Fruit fly (Drosophila melanogaster): ENCODE measurements around the gene RabX5.

RabX5 gene

dm6 chr3L:1679394-1679793 lies 9.5 kb upstream of the RabX5 start:
- no peak for TF ChIP-seq Myc (optimal IDR thresholded peaks at IDR 0.05)
- no peak for TF ChIP-seq ttk (optimal IDR thresholded peaks at IDR 0.05)
- no peak for TF ChIP-seq h (optimal IDR thresholded peaks at IDR 0.05)
- TF ChIP-seq insv (optimal IDR thresholded peaks at IDR 0.05): no peak
- TF ChIP-seq Sin3A (optimal IDR thresholded peaks at IDR 0.05): no peak
- no peak for TF ChIP-seq psq (optimal IDR thresholded peaks at IDR 0.05)

DNA sequence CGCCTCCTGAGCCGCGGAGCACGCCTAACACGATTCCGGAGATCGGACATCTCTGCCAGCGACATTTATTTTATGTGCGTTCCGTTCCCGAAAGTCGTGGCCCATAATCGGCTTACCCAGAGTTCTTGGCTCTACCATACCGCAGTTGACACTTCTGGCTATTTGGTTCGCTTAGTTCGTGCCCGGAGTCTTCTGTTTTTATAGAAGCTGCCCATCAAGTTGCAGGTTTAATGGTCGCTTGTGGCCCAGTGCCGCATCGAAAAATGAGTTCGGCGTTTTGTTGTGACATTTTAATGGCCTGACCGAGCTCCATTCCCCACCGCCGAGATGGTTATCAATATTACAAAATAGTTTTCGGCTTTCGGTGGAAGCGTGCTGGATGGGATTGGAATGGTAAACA lies 6.3 kb upstream of the RabX5 start:
- TF ChIP-seq insv (optimal IDR thresholded peaks at IDR 0.05) (no peak), ttk (optimal IDR thresholded peaks at IDR 0.05) (no peak), h (optimal IDR thresholded peaks at IDR 0.05) (no peak), Myc (optimal IDR thresholded peaks at IDR 0.05) (no peak), psq (optimal IDR thresholded peaks at IDR 0.05) (no peak), Sin3A (optimal IDR thresholded peaks at IDR 0.05) (no peak)

DNA sequence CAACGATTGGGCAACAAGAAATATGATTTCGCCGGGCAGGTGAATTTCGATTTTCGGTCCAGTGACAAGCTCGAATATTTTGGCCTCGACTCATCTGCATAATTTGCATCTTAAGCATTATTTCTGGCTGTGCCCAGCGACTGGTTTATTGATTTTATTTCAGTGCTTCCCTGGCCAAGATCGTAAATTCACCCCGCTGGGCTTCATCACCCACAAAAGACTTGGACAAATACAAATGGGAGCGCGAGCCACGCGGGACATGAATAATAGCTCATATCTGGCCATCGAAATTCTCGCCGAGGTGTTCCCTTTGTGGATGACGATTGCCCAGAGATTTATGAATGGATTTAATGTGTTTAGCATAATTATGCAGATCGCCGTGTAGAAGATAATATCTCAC lies 5.3 kb upstream of the RabX5 start:
- TF ChIP-seq Myc (optimal IDR thresholded peaks at IDR 0.05) (no peak), insv (optimal IDR thresholded peaks at IDR 0.05) (no peak), Sin3A (optimal IDR thresholded peaks at IDR 0.05) (no peak), ttk (optimal IDR thresholded peaks at IDR 0.05) (no peak), psq (optimal IDR thresholded peaks at IDR 0.05) (no peak), h (optimal IDR thresholded peaks at IDR 0.05) (no peak)

DNA sequence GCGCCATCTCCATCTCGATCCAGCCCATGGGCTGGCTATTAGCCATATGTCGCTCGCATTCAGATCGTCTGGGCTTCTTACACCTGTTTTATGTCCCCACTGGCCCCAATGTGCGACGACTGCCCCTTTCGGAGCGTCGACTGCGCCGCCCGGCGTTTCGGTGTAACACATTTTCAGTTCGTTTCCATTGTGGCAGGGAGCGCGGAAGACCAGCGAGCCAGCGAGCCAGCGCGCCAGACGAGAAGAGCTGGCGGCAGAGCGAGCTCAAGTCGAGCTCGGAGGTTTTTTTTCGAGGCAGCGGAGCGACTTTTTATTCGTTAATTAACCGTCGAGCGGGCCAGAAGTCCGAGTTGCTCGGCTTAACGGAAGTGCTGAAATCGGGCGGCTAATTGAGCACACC lies 4.5 kb upstream of the RabX5 start, which contains the start of gene CG7991:
TSS of gene CG7991 (plus strand) at position 329 of the 400 bp plus-strand sequence.
- no peak for TF ChIP-seq insv (optimal IDR thresholded peaks at IDR 0.05)
- TF ChIP-seq psq (optimal IDR thresholded peaks at IDR 0.05): no peak
- no peak for TF ChIP-seq h (optimal IDR thresholded peaks at IDR 0.05)
- TF ChIP-seq Sin3A (optimal IDR thresholded peaks at IDR 0.05): no peak

DNA sequence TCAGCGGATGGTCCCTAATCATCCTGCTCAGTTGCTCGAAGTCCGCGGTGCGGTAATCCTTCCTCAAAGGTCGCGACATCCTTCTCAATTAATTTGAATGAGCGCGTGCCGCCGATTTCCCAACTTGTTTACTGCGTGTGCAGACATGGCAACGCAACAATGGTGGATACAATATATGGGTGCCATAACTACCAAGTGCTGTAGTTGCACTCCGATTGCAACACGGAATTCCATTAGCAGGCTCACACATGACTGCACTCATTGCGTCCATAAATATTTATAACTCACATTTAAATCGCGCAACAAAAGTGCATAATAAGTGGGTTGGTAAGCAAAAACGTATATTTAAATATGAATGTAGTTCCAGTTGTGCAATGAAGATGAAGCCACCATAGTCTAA lies 2.7 kb upstream of the RabX5 start, which contains the start of gene CG13930:
TSS of gene CG13930 (minus strand) at position 101 of the 400 bp plus-strand sequence.
- TF ChIP-seq psq (optimal IDR thresholded peaks at IDR 0.05) (no peak), insv (optimal IDR thresholded peaks at IDR 0.05) (no peak), ttk (optimal IDR thresholded peaks at IDR 0.05) (no peak), h (optimal IDR thresholded peaks at IDR 0.05) (no peak), Myc (optimal IDR thresholded peaks at IDR 0.05) (no peak), Sin3A (optimal IDR thresholded peaks at IDR 0.05) (no peak)

dm6 chr3L:1668504-1668903 lies 1.4 kb downstream of the RabX5 start, which contains the start of gene RpL23A:
Gene RpL23A (minus strand): TSS chr3L:1668654.
- TF ChIP-seq ttk (optimal IDR thresholded peaks at IDR 0.05) (no peak), insv (optimal IDR thresholded peaks at IDR 0.05) (no peak), h (optimal IDR thresholded peaks at IDR 0.05) (no peak), psq (optimal IDR thresholded peaks at IDR 0.05) (no peak), Myc (optimal IDR thresholded peaks at IDR 0.05) (no peak), Sin3A (optimal IDR thresholded peaks at IDR 0.05) (no peak)

- TF ChIP-seq ttk (optimal IDR thresholded peaks at IDR 0.05): peak; percentile 94
- no peak for TF ChIP-seq insv (optimal IDR thresholded peaks at IDR 0.05)
Observed at dm6 chr3L:1667423-1667822, 2.5 kb downstream of the RabX5 start.

DNA sequence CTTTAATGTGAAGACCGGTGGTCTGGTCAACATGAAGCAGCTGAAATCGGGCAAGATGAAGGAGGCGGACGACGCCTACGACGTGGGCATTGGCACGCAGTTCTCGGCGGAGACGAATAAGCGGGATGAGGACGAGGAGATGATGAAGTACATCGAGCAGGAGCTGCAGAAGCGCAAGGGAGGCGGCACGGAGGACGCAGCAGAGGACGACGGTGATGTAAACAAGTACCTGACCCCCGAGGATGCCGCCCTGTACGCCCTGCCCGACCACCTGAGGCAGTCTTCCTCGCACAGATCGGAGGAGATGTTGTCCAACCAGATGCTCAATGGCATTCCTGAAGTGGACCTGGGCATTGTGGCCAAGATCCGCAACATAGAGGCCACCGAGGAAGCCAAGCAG lies 4.4 kb downstream of the RabX5 start:
- TF ChIP-seq Sin3A (optimal IDR thresholded peaks at IDR 0.05) (no peak), insv (optimal IDR thresholded peaks at IDR 0.05) (no peak), h (optimal IDR thresholded peaks at IDR 0.05) (no peak), ttk (optimal IDR thresholded peaks at IDR 0.05) (no peak), psq (optimal IDR thresholded peaks at IDR 0.05) (no peak), Myc (optimal IDR thresholded peaks at IDR 0.05) (no peak)

dm6 chr3L:1664876-1665275 lies 5.0 kb downstream of the RabX5 start, which contains the start of the genes Srrm234 and CG7974:
Gene Srrm234 (minus strand): TSS chr3L:1665064.
Gene CG7974 (plus strand): TSS chr3L:1665138.
- no peak for TF ChIP-seq Myc (optimal IDR thresholded peaks at IDR 0.05)
- TF ChIP-seq Sin3A (optimal IDR thresholded peaks at IDR 0.05): no peak
- TF ChIP-seq insv (optimal IDR thresholded peaks at IDR 0.05): no peak
- TF ChIP-seq h (optimal IDR thresholded peaks at IDR 0.05): no peak
- TF ChIP-seq ttk (optimal IDR thresholded peaks at IDR 0.05): no peak

- TF ChIP-seq ttk (optimal IDR thresholded peaks at IDR 0.05): peak; percentile 82
- no peak for TF ChIP-seq Sin3A (optimal IDR thresholded peaks at IDR 0.05)
Observed at dm6 chr3L:1664205-1664604, 5.7 kb downstream of the RabX5 start.

dm6 chr3L:1663531-1663930 lies 6.4 kb downstream of the RabX5 start:
- no peak for TF ChIP-seq insv (optimal IDR thresholded peaks at IDR 0.05)

DNA sequence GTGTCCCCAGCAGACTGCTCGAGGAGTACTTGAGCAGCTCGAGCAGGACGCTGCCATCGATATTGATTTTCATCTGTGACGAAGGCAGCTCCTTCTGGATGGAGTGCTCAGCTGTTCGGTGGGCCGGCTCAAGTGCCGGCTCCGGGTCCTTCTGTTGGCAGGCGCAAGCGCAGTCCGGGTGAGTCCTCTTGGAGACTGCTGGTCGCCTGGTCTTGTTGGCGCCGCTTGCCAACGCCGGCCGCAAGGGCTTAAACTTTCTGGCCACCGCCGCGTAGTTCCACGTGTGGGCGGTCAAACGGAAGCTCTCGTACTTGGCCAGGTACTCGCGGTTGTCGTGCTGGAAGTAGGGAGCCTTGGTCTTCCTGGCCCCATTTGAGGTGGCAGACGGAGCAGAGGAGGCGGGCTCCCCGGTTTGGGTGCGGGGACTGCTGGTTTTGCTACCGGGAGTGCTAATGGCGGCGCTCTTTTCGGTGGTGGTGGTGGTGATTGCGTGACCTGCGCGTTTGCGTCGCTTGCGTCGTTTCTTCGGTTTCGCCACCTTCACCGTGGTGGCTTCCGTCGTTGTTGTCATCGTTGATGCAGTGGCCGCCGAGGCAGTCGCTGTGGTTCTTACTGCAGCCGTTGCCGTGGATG lies 8.1 kb downstream of the RabX5 start:
- no peak for TF ChIP-seq psq (optimal IDR thresholded peaks at IDR 0.05)
- TF ChIP-seq h (optimal IDR thresholded peaks at IDR 0.05): no peak
- no peak for TF ChIP-seq ttk (optimal IDR thresholded peaks at IDR 0.05)
- no peak for TF ChIP-seq Myc (optimal IDR thresholded peaks at IDR 0.05)
- TF ChIP-seq insv (optimal IDR thresholded peaks at IDR 0.05): no peak
- TF ChIP-seq Sin3A (optimal IDR thresholded peaks at IDR 0.05): no peak

DNA sequence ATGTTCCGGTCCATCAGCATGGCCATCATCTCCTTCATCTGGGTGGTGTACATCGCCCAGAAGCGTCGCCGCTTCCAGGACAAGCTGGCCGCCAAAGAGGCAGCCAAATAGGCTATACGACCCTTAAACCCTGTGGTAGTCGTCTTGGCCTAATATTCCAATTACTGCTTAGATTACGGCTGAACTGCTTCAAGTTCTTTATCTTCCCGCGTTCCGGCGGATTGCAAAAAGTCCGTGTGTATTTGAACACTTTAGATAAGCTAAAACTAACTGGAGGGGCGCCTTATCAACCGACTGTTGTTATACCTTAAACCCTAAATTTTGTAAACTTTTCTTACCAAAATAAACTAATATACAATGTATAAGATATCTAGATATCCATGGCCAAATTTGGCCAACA lies 16.2 kb downstream of the RabX5 start:
- TF ChIP-seq ttk (optimal IDR thresholded peaks at IDR 0.05) (no peak), h (optimal IDR thresholded peaks at IDR 0.05) (no peak), Sin3A (optimal IDR thresholded peaks at IDR 0.05) (no peak), Myc (optimal IDR thresholded peaks at IDR 0.05) (no peak), psq (optimal IDR thresholded peaks at IDR 0.05) (no peak), insv (optimal IDR thresholded peaks at IDR 0.05) (no peak)

Measured in Kc167 (cell line).